ENCODE assay signal across 1 worm cellular context in the genomic region with DNA sequence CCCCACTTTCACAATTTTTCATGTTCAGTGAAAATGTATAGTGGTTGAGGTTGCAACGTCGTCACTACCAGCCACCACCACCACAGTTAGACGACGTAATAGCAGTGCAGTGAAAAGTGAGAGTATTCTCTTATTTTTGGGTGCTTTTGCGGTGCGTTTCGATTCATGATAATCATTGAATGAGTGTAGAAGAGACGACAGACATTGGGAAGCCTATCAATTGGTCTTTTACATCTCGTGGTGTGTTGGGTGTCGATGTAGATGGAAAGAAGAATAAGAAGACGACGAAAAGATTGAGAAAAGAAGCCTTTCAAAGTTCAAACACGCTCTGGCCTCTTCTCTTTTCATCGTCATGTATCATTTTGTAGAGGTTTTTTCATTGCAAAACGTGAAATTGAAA.
A peak's percentile ranks its signal among the peaks of the same experiment; 100 is the strongest.
TF ChIP-seq lines count a peak whose summit lies in the region.

No protein-coding gene starts in this region.

TF ChIP-seq in whole organism, L1 larva, 84 proteins besides CTCF, POLR2A, EP300 and RAD21 (continued from another document):
- TF ChIP-seq lsy-2 (tag; optimal IDR thresholded peaks at IDR 0.05; lab: Kevin White, UChicago) (peak in 1 of 2 experiments; percentile 46), nhr-71 (tag; optimal IDR thresholded peaks at IDR 0.05; lab: Kevin White, UChicago) (peak; percentile 75), fkh-8 (tag; optimal IDR thresholded peaks at IDR 0.05; lab: Kevin White, UChicago) (peak; percentile 17), unc-86 (tag; optimal IDR thresholded peaks at IDR 0.05; lab: Kevin White, UChicago) (no peak), hlh-4 (tag; optimal IDR thresholded peaks at IDR 0.05; lab: Kevin White, UChicago) (no peak), jun-1 (tag; optimal IDR thresholded peaks at IDR 0.05; lab: Kevin White, UChicago) (peak; percentile 45), nhr-19 (GFP tag; conservative IDR thresholded peaks at IDR 0.05; lab: Robert Waterston, UW) (peak; percentile 33), mef-2 (tag; optimal IDR thresholded peaks at IDR 0.05; lab: Kevin White, UChicago) (no peak), Y116A8C.19 (tag; optimal IDR thresholded peaks at IDR 0.05; lab: Kevin White, UChicago; ENCODE audit: borderline replicate concordance) (no peak), efl-1 (optimal IDR thresholded peaks at IDR 0.05; lab: Kevin White, UChicago) (peak in 1 of 2 experiments; percentile 0), efl-1 (GFP tag; optimal IDR thresholded peaks at IDR 0.05 in 1 of 2; lab: Kevin White, UChicago) (peak in 1 of 2 experiments; percentile 93), unc-62 (GFP tag; optimal IDR thresholded peaks at IDR 0.05; lab: Kevin White, UChicago) (no peak), sox-4 (tag; optimal IDR thresholded peaks at IDR 0.05; lab: Kevin White, UChicago) (no peak), blmp-1 (tag; optimal IDR thresholded peaks at IDR 0.05; lab: Kevin White, UChicago) (peak; percentile 95), elt-2 (tag; optimal IDR thresholded peaks at IDR 0.05; lab: Kevin White, UChicago) (no peak), skn-1 (tag; optimal IDR thresholded peaks at IDR 0.05; lab: Kevin White, UChicago) (no peak), nhr-12 (tag; optimal IDR thresholded peaks at IDR 0.05; lab: Kevin White, UChicago) (no peak), nhr-28 (tag; optimal IDR thresholded peaks at IDR 0.05; lab: Kevin White, UChicago) (no peak), C34B4.2 (tag; optimal IDR thresholded peaks at IDR 0.05; lab: Kevin White, UChicago) (no peak), pax-3 (tag; optimal IDR thresholded peaks at IDR 0.05; lab: Kevin White, UChicago) (peak; percentile 40), ztf-4 (tag; optimal IDR thresholded peaks at IDR 0.05; lab: Kevin White, UChicago) (no peak), hlh-17 (GFP tag; optimal IDR thresholded peaks at IDR 0.05; lab: Kevin White, UChicago; ENCODE audit: borderline replicate concordance) (no peak), mdl-1 (tag; optimal IDR thresholded peaks at IDR 0.05; lab: Kevin White, UChicago) (peak in 1 of 2 experiments; percentile 54)
